Worm (Caenorhabditis elegans) whole organism, L4 larva: ENCODE data around the gene dsl-5.

Source experiments
- F10B5.3 ChIP-seq: sonication (generic microtip); optimal IDR thresholded peaks from 2 replicates; lab custom pipeline; 2016; ENCODE audit warnings: mild to moderate bottlenecking, missing genetic modification characterization, missing compliant biosample characterization
- F26F4.8 ChIP-seq: fragments of 200-800 bp; sonication (Bioruptor generic); conservative IDR thresholded peaks from 2 replicates; pipeline ENCODE4 v1.3.6; 2022; ENCODE audit warnings: missing genetic modification characterization, missing compliant biosample characterization
- F44E2.7 ChIP-seq: fragments of 200-800 bp; sonication (Bioruptor generic); IDR thresholded peaks from 2 replicates; pipeline ENCODE4 v2.1.2; 2022; ENCODE audit warnings: missing genetic modification characterization, missing compliant biosample characterization
- F49E8.2 ChIP-seq: sonication (generic microtip); optimal IDR thresholded peaks from 2 replicates; lab custom pipeline; 2016; ENCODE audit warnings: missing compliant biosample characterization, mild to moderate bottlenecking, missing genetic modification characterization, borderline replicate concordance
- T20F7.1 ChIP-seq: fragments of 200-800 bp; sonication (Bioruptor generic); optimal IDR thresholded peaks from 2 replicates; lab custom pipeline; 2018; ENCODE audit warnings: mild to moderate bottlenecking, missing genetic modification characterization, missing compliant biosample characterization
- Y105C5A.15 ChIP-seq: fragments of 200-800 bp; sonication (Bioruptor generic); IDR thresholded peaks from 2 replicates; pipeline ENCODE4 v1.3.6; 2022; ENCODE audit warnings: missing genetic modification characterization, missing compliant biosample characterization
- Y48G9A.11 ChIP-seq: fragments of 200-800 bp; sonication (Bioruptor generic); IDR thresholded peaks from 2 replicates; pipeline ENCODE4 v1.3.6; 2022; ENCODE audit warnings: missing genetic modification reagents, missing genetic modification characterization, missing compliant biosample characterization
- Y75B8A.6 ChIP-seq: fragments of 200-800 bp; sonication (Bioruptor generic); IDR thresholded peaks from 2 replicates; pipeline ENCODE4 v1.3.6; 2022; ENCODE audit warnings: missing genetic modification reagents, missing genetic modification characterization, missing compliant biosample characterization
- ZK546.5 ChIP-seq, 2 experiments: sonication (generic microtip); optimal IDR thresholded peaks; 2 replicates each; lab custom pipeline; 2017; ENCODE audit warnings: missing biosample characterization in 2 of 2, missing genetic modification characterization in 2 of 2
- aly-2 ChIP-seq: sonication (generic microtip); optimal IDR thresholded peaks from 2 replicates; lab custom pipeline; 2018; ENCODE audit warnings: missing biosample characterization, missing genetic modification characterization
- ctbp-1 ChIP-seq: fragments of 200-800 bp; sonication (Bioruptor generic); IDR thresholded peaks from 2 replicates; pipeline ENCODE4 v1.3.6; 2022; ENCODE audit warnings: missing genetic modification reagents, missing genetic modification characterization, missing compliant biosample characterization
- daf-16 ChIP-seq, 3 experiments: sonication (generic microtip); optimal IDR thresholded peaks; 2 replicates each; lab custom pipeline; 2016 to 2017; ENCODE audit warnings: missing genetic modification characterization in 3 of 3, missing genetic modification reagents in 3 of 3, mild to moderate bottlenecking in 2 of 3, missing compliant biosample characterization in 2 of 3, missing biosample characterization in 1 of 3, moderate library complexity in 1 of 3
- daf-19 ChIP-seq: fragments of 200-800 bp; sonication (Bioruptor generic); conservative IDR thresholded peaks from 2 replicates; pipeline ENCODE4 v1.3.6; 2022; ENCODE audit warnings: missing genetic modification characterization, missing compliant biosample characterization
- dmd-9 ChIP-seq: fragments of 200-800 bp; sonication (Bioruptor generic); IDR thresholded peaks from 2 replicates; pipeline ENCODE4 v1.3.6; 2022; ENCODE audit warnings: missing genetic modification reagents, missing genetic modification characterization, missing compliant biosample characterization
- dve-1 ChIP-seq: sonication (generic microtip); optimal IDR thresholded peaks from 2 replicates; lab custom pipeline; 2017; ENCODE audit warnings: antibody characterized with exemption, mild to moderate bottlenecking, missing genetic modification characterization, missing compliant biosample characterization; ENCODE audit not compliant: insufficient read depth
- egl-43 ChIP-seq: fragments of 200-800 bp; sonication (Bioruptor generic); IDR thresholded peaks from 2 replicates; pipeline ENCODE4 v1.3.6; 2022; ENCODE audit warnings: missing genetic modification reagents, missing genetic modification characterization, missing compliant biosample characterization
- gei-8 ChIP-seq: fragments of 200-800 bp; sonication (Bioruptor generic); optimal IDR thresholded peaks from 2 replicates; lab custom pipeline; 2018; ENCODE audit warnings: mild to moderate bottlenecking, missing genetic modification characterization, missing compliant biosample characterization
- hif-1 ChIP-seq, 2 experiments: sonication (generic microtip); optimal IDR thresholded peaks; 2 replicates each; lab custom pipeline; 2016 to 2017; ENCODE audit warnings: missing compliant biosample characterization in 2 of 2, missing genetic modification characterization in 2 of 2, missing genetic modification reagents in 2 of 2, missing genotype in 2 of 2, mild to moderate bottlenecking in 1 of 2
- hlh-11 ChIP-seq: fragments of 200-800 bp; sonication (Bioruptor generic); optimal IDR thresholded peaks from 2 replicates; lab custom pipeline; 2018; ENCODE audit warnings: mild to moderate bottlenecking, missing genetic modification characterization, missing compliant biosample characterization
- hlh-30 ChIP-seq: sonication (generic microtip); optimal IDR thresholded peaks from 2 replicates; lab custom pipeline; 2017; ENCODE audit warnings: antibody characterized with exemption, mild to moderate bottlenecking, missing genetic modification characterization, missing compliant biosample characterization; ENCODE audit not compliant: insufficient read depth
- hmg-1.1 ChIP-seq: fragments of 200-800 bp; sonication (Bioruptor generic); IDR thresholded peaks from 2 replicates; pipeline ENCODE4 v1.3.6; 2022; ENCODE audit warnings: missing genetic modification reagents, missing genetic modification characterization, missing compliant biosample characterization
- jun-1 ChIP-seq: fragments of 150-350 bp; optimal IDR thresholded peaks from 2 replicates; lab custom pipeline; 2014; ENCODE audit warnings: missing biosample characterization, missing genetic modification reagents, missing genetic modification characterization
- lin-1 ChIP-seq: fragments of 200-800 bp; sonication (Bioruptor generic); IDR thresholded peaks from 2 replicates; pipeline ENCODE4 v1.3.6; 2022; ENCODE audit warnings: missing genetic modification reagents, missing genetic modification characterization, missing compliant biosample characterization
- lin-39 ChIP-seq: fragments of 150-350 bp; optimal IDR thresholded peaks from 2 replicates; lab custom pipeline; 2014; ENCODE audit warnings: missing biosample characterization, missing genetic modification reagents, missing genetic modification characterization
- lir-3 ChIP-seq: sonication (generic microtip); optimal IDR thresholded peaks from 2 replicates; lab custom pipeline; 2016; ENCODE audit warnings: mild to moderate bottlenecking, missing genetic modification characterization, missing compliant biosample characterization
- mdl-1 ChIP-seq, 2 experiments: fragments of 150-350 bp in 1 of 2; sonication (generic microtip) in 1 of 2; optimal IDR thresholded peaks; 2 replicates each; lab custom pipeline; 2014 to 2017; ENCODE audit warnings: missing biosample characterization in 2 of 2, missing genetic modification characterization in 2 of 2
- mxl-2 ChIP-seq: fragments of 200-800 bp; sonication (Bioruptor generic); conservative IDR thresholded peaks from 2 replicates; pipeline ENCODE4 v1.3.6; 2022; ENCODE audit warnings: missing genetic modification reagents, missing genetic modification characterization, missing compliant biosample characterization
- nhr-28 ChIP-seq: fragments of 150-350 bp; optimal IDR thresholded peaks from 2 replicates; lab custom pipeline; 2014; ENCODE audit warnings: missing biosample characterization, missing genetic modification characterization
- nhr-41 ChIP-seq: fragments of 200-800 bp; sonication (Bioruptor generic); IDR thresholded peaks from 2 replicates; pipeline ENCODE4 v1.3.6; 2022; ENCODE audit warnings: missing genetic modification reagents, missing genetic modification characterization, missing compliant biosample characterization
- nhr-42 ChIP-seq: fragments of 200-800 bp; sonication (Bioruptor generic); IDR thresholded peaks from 2 replicates; pipeline ENCODE4 v1.3.6; 2022; ENCODE audit warnings: missing genetic modification characterization, missing compliant biosample characterization
- saeg-2 ChIP-seq: fragments of 200-800 bp; sonication (Bioruptor generic); IDR thresholded peaks from 2 replicates; pipeline ENCODE4 v1.3.6; 2022; ENCODE audit warnings: missing genetic modification reagents, missing genetic modification characterization, missing compliant biosample characterization
- spr-1 ChIP-seq: sonication (generic microtip); optimal IDR thresholded peaks from 2 replicates; lab custom pipeline; 2016; ENCODE audit warnings: mild to moderate bottlenecking, missing genetic modification characterization, missing compliant biosample characterization
- tag-97 ChIP-seq: fragments of 200-800 bp; sonication (Bioruptor generic); IDR thresholded peaks from 2 replicates; pipeline ENCODE4 v1.3.6; 2022; ENCODE audit warnings: missing genetic modification characterization, missing compliant biosample characterization
- tra-1 ChIP-seq: fragments of 200-800 bp; sonication (Bioruptor generic); IDR thresholded peaks from 2 replicates; pipeline ENCODE4 v1.3.6; 2022; ENCODE audit warnings: missing genetic modification reagents, missing genetic modification characterization, missing compliant biosample characterization
- unc-130 ChIP-seq: sonication (generic microtip); optimal IDR thresholded peaks from 2 replicates; lab custom pipeline; 2016; ENCODE audit warnings: missing genetic modification reagents, missing genetic modification characterization, missing compliant biosample characterization
- unc-62 ChIP-seq, 3 experiments: fragments of 150-350 bp in 1 of 3; sonication (generic microtip); optimal IDR thresholded peaks in 2 of 3; peaks in 1 of 3; 1 replicate in 1 of 3; 2 replicates in 2 of 3; lab custom pipeline; 2014 to 2017; ENCODE audit warnings: missing biosample characterization in 3 of 3, missing genetic modification characterization in 3 of 3, missing genetic modification reagents in 3 of 3, missing genotype in 1 of 3
- zfp-2 ChIP-seq: sonication (generic microtip); optimal IDR thresholded peaks from 2 replicates; lab custom pipeline; 2016; ENCODE audit warnings: mild to moderate bottlenecking, missing genetic modification characterization, missing compliant biosample characterization

The dsl-5 gene

ce11 chrIV:11650344-11650743, 29.5 kb upstream of the dsl-5 start:
- TF ChIP-seq aly-2 (tag; lab: Kevin White, UChicago) (no peak), unc-62 (GFP tag; optimal IDR thresholded peaks at IDR 0.05 in 1 of 2; lab: Kevin White, UChicago) (peak in 1 of 2 experiments; percentile 93), unc-62 (tag; optimal IDR thresholded peaks at IDR 0.05; lab: Kevin White, UChicago) (no peak)
- TF ChIP-seq, all 104 proteins: peak for 1

- no peak for TF ChIP-seq hmg-1.1
- no peak for TF ChIP-seq mxl-2 (GFP tag; lab: Robert Waterston, UW)
- TF ChIP-seq saeg-2 = no peak
- TF ChIP-seq hlh-30 (tag; lab: Kevin White, UChicago) = peak; percentile 5
- TF ChIP-seq lir-3 (tag; lab: Kevin White, UChicago) = no peak
- no peak for TF ChIP-seq hif-1 (tag; optimal IDR thresholded peaks at IDR 0.05; lab: Kevin White, UChicago)
- TF ChIP-seq T20F7.1 (GFP tag; lab: Kevin White, UChicago) = no peak
- peak in 1 of 2 experiments; percentile 87 for TF ChIP-seq unc-62 (GFP tag; optimal IDR thresholded peaks at IDR 0.05 in 1 of 2; lab: Kevin White, UChicago)
- TF ChIP-seq unc-62 (tag; optimal IDR thresholded peaks at IDR 0.05; lab: Kevin White, UChicago) = no peak
- no peak for TF ChIP-seq spr-1
- no peak for TF ChIP-seq nhr-41 (GFP tag; lab: Robert Waterston, UW)
- no peak for TF ChIP-seq ctbp-1 (GFP tag; lab: Robert Waterston, UW)
- no peak for TF ChIP-seq jun-1 (tag; lab: Kevin White, UChicago)
- no peak for TF ChIP-seq Y105C5A.15 (GFP tag; lab: Robert Waterston, UW)
- no peak for TF ChIP-seq F44E2.7 (GFP tag; lab: Robert Waterston, UW)
- no peak for TF ChIP-seq lin-1 (GFP tag; lab: Robert Waterston, UW)
- no peak for TF ChIP-seq unc-130
- TF ChIP-seq Y75B8A.6 (GFP tag; lab: Robert Waterston, UW) = no peak
- no peak for TF ChIP-seq gei-8 (GFP tag; lab: Kevin White, UChicago)
- no peak for TF ChIP-seq F26F4.8 (GFP tag; lab: Robert Waterston, UW)
- TF ChIP-seq zfp-2 (tag; lab: Kevin White, UChicago) = no peak
- TF ChIP-seq hlh-11 (tag; lab: Kevin White, UChicago) = peak; percentile 44
- peak in 1 of 2 experiments; percentile 77 for TF ChIP-seq daf-16 (GFP tag; optimal IDR thresholded peaks at IDR 0.05; lab: Kevin White, UChicago)
- TF ChIP-seq daf-16 (tag; optimal IDR thresholded peaks at IDR 0.05; lab: Kevin White, UChicago) = no peak
- no peak for TF ChIP-seq nhr-42 (GFP tag; lab: Robert Waterston, UW)
- TF ChIP-seq Y48G9A.11 = no peak
- no peak for TF ChIP-seq tag-97 (GFP tag; lab: Robert Waterston, UW)
- TF ChIP-seq daf-19 (GFP tag; lab: Robert Waterston, UW) = no peak
- TF ChIP-seq mdl-1 (tag; optimal IDR thresholded peaks at IDR 0.05; lab: Kevin White, UChicago) = no peak
- no peak for TF ChIP-seq lin-39 (tag; lab: Kevin White, UChicago)
- no peak for TF ChIP-seq dmd-9 (GFP tag; lab: Robert Waterston, UW)
- no peak for TF ChIP-seq F10B5.3
- no peak for TF ChIP-seq tra-1 (GFP tag; lab: Robert Waterston, UW)
- no peak for TF ChIP-seq nhr-28
These were observed 28.2 kb upstream of the dsl-5 start, which contains the start of gene ZK809.8 for ce11 chrIV:11649031-11649430. Gene ZK809.8, minus strand, starts transcription at chrIV:11649064.

- TF ChIP-seq dve-1 (tag; lab: Kevin White, UChicago) (peak; percentile 48), ZK546.5 (tag; optimal IDR thresholded peaks at IDR 0.05; lab: Kevin White, UChicago) (no peak), daf-16 (GFP tag; optimal IDR thresholded peaks at IDR 0.05; lab: Kevin White, UChicago) (peak in 1 of 2 experiments; percentile 77), daf-16 (tag; optimal IDR thresholded peaks at IDR 0.05; lab: Kevin White, UChicago) (peak; percentile 74), F49E8.2 (tag; lab: Kevin White, UChicago) (no peak), egl-43 (GFP tag; lab: Robert Waterston, UW) (no peak), hlh-11 (tag; lab: Kevin White, UChicago) (peak; percentile 9)
These were observed 26.1 kb upstream of the dsl-5 start for ce11 chrIV:11646908-11647307.
